Worm (Caenorhabditis elegans) whole organism, L3 larva: ENCODE results near the gene laat-1.

Source experiments
- egl-27 ChIP-seq: sonication (generic microtip); optimal IDR thresholded peaks from 4 replicates; lab custom pipeline; 2017; ENCODE audit warnings: missing biosample characterization, missing genetic modification reagents, missing genetic modification characterization
- elt-2 ChIP-seq: sonication (generic microtip); optimal IDR thresholded peaks from 2 replicates; lab custom pipeline; 2016; ENCODE audit warnings: missing genetic modification reagents, mild to moderate bottlenecking, missing genetic modification characterization, missing compliant biosample characterization
- mdl-1 ChIP-seq: fragments of 150-350 bp; optimal IDR thresholded peaks from 2 replicates; lab custom pipeline; 2014; ENCODE audit warnings: missing biosample characterization, missing genetic modification characterization
- pha-4 ChIP-seq: fragments of 150-350 bp; optimal IDR thresholded peaks from 2 replicates; lab custom pipeline; 2014; ENCODE audit warnings: missing biosample characterization, missing genetic modification reagents, missing genetic modification characterization
- tbx-2 ChIP-seq: sonication (generic microtip); optimal IDR thresholded peaks from 2 replicates; lab custom pipeline; 2016; ENCODE audit warnings: mild to moderate bottlenecking, missing genetic modification characterization, missing compliant biosample characterization

DNA sequence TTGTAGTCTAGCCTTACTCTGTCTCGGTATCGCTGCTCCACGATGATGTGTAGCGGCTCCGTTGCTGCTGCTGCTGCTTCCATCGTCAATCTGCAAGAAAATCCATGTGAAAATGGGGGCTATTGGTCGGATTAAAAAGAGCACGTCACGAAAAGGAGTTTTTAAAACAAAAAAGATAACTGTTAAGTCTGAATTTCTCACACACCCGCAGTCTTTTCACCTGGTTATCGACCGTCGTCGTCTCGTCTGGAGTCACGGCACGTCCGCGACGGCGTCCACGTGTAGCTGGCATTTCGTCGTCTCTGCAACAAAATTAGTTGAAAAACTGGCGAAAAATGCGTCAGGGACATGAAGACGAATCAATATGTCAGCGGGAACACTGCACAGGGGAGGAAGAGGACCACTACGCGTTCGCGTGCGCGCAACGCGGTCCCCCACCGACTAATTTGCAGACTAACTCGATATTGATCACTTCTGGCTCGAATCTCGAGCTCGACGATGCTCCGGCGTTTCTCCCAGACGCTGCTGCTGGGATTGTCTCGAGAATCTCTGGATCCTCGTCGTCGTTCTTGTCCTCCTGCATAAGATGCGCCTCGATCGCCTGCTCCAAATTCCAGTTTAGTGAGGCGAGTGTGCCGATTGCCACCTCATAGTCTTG, 17.6 kb downstream of the laat-1 start:
- TF ChIP-seq elt-2 (no peak), tbx-2 (tag; lab: Kevin White, UChicago) (no peak), egl-27 (tag; lab: Kevin White, UChicago) (no peak), pha-4 (tag; lab: Kevin White, UChicago) (no peak), mdl-1 (tag; lab: Kevin White, UChicago) (no peak)
